Worm (Caenorhabditis elegans) whole organism, L4/young adult: ENCODE results near the gene C08E3.1.

Experiments used
- dao-5 ChIP-seq: sonication (generic microtip); optimal IDR thresholded peaks from 2 replicates; lab custom pipeline; 2016; ENCODE audit warnings: missing genotype, missing genetic modification characterization, moderate library complexity, missing compliant biosample characterization
- him-1 ChIP-seq: sonication (generic microtip); optimal IDR thresholded peaks from 2 replicates; lab custom pipeline; 2016; ENCODE audit warnings: missing genotype, missing genetic modification reagents, missing genetic modification characterization, missing compliant biosample characterization

DNA sequence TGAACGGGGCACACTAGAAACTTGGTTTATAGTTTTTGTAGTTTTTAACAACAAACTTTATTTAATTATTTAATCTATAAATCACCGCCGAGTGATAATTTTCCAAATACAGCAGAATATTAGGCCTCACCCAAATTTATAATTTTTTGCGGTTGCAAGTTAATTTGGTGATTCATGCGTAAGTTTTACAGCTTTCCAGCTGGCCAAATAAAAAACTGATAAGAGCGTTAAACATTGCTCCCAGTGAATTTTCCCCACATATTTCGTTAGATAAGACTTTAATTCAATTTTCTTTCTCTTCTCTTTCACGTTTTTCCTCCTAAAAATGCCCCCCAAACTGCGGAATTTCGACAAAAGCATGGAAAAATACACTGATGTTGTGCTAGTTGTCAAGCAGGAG lies 32.1 kb upstream of the C08E3.1 start, which contains the start of gene bath-47:
- TF ChIP-seq dao-5 (tag; lab: Kevin White, UChicago) (no peak), him-1 (no peak)
